Fruit fly (Drosophila melanogaster): ENCODE measurements around the gene Prosbeta4.

The Prosbeta4 gene

DNA sequence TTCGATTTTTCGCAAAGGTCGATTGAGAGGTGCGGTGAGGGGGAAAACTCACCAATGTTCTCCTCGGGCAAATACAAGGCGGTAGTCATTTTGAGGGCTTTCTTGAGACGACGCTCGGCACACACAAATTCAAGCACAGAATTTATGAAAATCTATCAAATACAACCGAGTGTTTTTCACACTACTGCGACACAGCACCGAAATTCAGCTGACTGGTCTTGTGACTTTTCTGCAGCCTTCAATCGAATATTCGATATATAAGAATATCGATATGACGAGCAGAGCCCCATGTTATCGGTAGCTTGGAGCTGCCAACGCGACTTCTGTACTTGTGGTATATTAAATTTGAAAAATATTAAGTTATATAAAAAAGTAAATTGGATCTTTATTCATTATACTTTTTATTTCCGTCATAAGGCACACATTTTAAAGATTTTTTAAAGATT lies 4.3 kb downstream of the Prosbeta4 start, which contains the start of gene VhaSFD (continued):
- TF ChIP-seq exex (tag; optimal IDR thresholded peaks at IDR 0.05) (no peak), CG8924 (tag; optimal IDR thresholded peaks at IDR 0.05) (peak; percentile 32), CG8281 (tag; optimal IDR thresholded peaks at IDR 0.05) (no peak), CG8388 (GFP tag; optimal IDR thresholded peaks at IDR 0.05) (no peak), sd (tag; optimal IDR thresholded peaks at IDR 0.05) (no peak), sob (GFP tag; IDR thresholded peaks at IDR 0.05) (no peak), CG12299 (tag; optimal IDR thresholded peaks at IDR 0.05) (no peak), CG32772 (GFP tag; IDR thresholded peaks at IDR 0.05) (no peak), CG4360 (GFP tag; IDR thresholded peaks at IDR 0.05) (no peak), CG10267 (tag; optimal IDR thresholded peaks at IDR 0.05) (peak; percentile 61), CG16863 (GFP tag; optimal IDR thresholded peaks at IDR 0.05) (no peak), CG17328 (GFP tag; IDR thresholded peaks at IDR 0.05) (0 out of 2 replicates have a peak, but pooled peaks have one; percentile 7), CG15601 (tag; optimal IDR thresholded peaks at IDR 0.05) (peak; percentile 33), Dek (tag; optimal IDR thresholded peaks at IDR 0.05) (no peak), CG9215 (GFP tag; IDR thresholded peaks at IDR 0.05) (no peak), Dp (GFP tag; optimal IDR thresholded peaks at IDR 0.05) (peak; percentile 71), pb (GFP tag; optimal IDR thresholded peaks at IDR 0.05) (no peak), org-1 (GFP tag; optimal IDR thresholded peaks at IDR 0.05) (no peak), GATAe (GFP tag; conservative IDR thresholded peaks at IDR 0.05) (no peak), YL-1 (GFP tag; optimal IDR thresholded peaks at IDR 0.05) (peak; percentile 71), HLHmδ (GFP tag; optimal IDR thresholded peaks at IDR 0.05) (peak; percentile 9), CrebB (tag; optimal IDR thresholded peaks at IDR 0.05) (peak; percentile 31), Sin3A (optimal IDR thresholded peaks at IDR 0.05) (no peak), Opbp (GFP tag; IDR thresholded peaks at IDR 0.05; ENCODE audit: partially characterized antibody) (no peak; the same call in 2 of the 3 replicates), PHDP (tag; optimal IDR thresholded peaks at IDR 0.05) (peak; percentile 0), slbo (GFP tag; IDR thresholded peaks at IDR 0.05) (peak; percentile 35; the same call in 1 of the 2 replicates), Max (GFP tag; optimal IDR thresholded peaks at IDR 0.05) (no peak), CG2712 (tag; optimal IDR thresholded peaks at IDR 0.05) (peak; percentile 62), klu (GFP tag; IDR thresholded peaks at IDR 0.05) (no peak), mld (GFP tag; IDR thresholded peaks at IDR 0.05; ENCODE audit: partially characterized antibody) (no peak; the same call in 2 of the 3 replicates), ham (GFP tag; IDR thresholded peaks at IDR 0.05) (no peak), CG3838 (GFP tag; optimal IDR thresholded peaks at IDR 0.05) (no peak), gfzf (GFP tag; optimal IDR thresholded peaks at IDR 0.05) (peak; percentile 19), CG7357 (GFP tag; IDR thresholded peaks at IDR 0.05) (no peak), ap (GFP tag; IDR thresholded peaks at IDR 0.05) (no peak), Ptx1 (GFP tag; IDR thresholded peaks at IDR 0.05) (no peak), dimm (GFP tag; IDR thresholded peaks at IDR 0.05) (no peak), amos (GFP tag; IDR thresholded peaks at IDR 0.05; ENCODE audit: partially characterized antibody) (peak; percentile 69; the same call in 1 of the 2 replicates), slou (GFP tag; optimal IDR thresholded peaks at IDR 0.05) (no peak), CG15011 (GFP tag; optimal IDR thresholded peaks at IDR 0.05) (no peak), unpg (GFP tag; optimal IDR thresholded peaks at IDR 0.05) (peak; percentile 5), Six4 (GFP tag; optimal IDR thresholded peaks at IDR 0.05) (no peak), insv (GFP tag; optimal IDR thresholded peaks at IDR 0.05) (no peak), bab2 (GFP tag; optimal IDR thresholded peaks at IDR 0.05) (no peak), jing (GFP tag; optimal IDR thresholded peaks at IDR 0.05) (no peak), zfh1 (GFP tag; IDR thresholded peaks at IDR 0.05) (peak; percentile 50; the same call in 2 of the 3 replicates), ac (GFP tag; optimal IDR thresholded peaks at IDR 0.05) (no peak), ato (GFP tag; IDR thresholded peaks at IDR 0.05; ENCODE audit: partially characterized antibody) (peak; percentile 47; the same call in 1 of the 2 replicates), CG4820 (GFP tag; optimal IDR thresholded peaks at IDR 0.05) (no peak), CG17802 (tag; optimal IDR thresholded peaks at IDR 0.05) (no peak), Doc3 (GFP tag; IDR thresholded peaks at IDR 0.05; ENCODE audit: partially characterized antibody) (peak; percentile 67)

Measured in whole organism, embryonic.